Fruit fly (Drosophila melanogaster): ENCODE results near the gene Spase22-23.

Spase22-23 gene

dm6 chr3R:24193373-24193879 is 36.4 kb downstream of the Spase22-23 start, which contains the start of the genes SMC6 and CG6204:
Gene SMC6 (minus strand): TSS chr3R:24193423.
Gene CG6204 (plus strand): TSS chr3R:24193832.
- TF ChIP-seq noc (tag; optimal IDR thresholded peaks at IDR 0.05): peak; percentile 95

- no peak for TF ChIP-seq noc (tag; optimal IDR thresholded peaks at IDR 0.05)
Observed at dm6 chr3R:24188619-24189018, 41.2 kb downstream of the Spase22-23 start, which contains the start of gene CG5515. Gene CG5515 (minus strand): TSS chr3R:24188896.

- no peak for TF ChIP-seq noc (tag; optimal IDR thresholded peaks at IDR 0.05)
Observed at dm6 chr3R:24186188-24186587, 43.6 kb downstream of the Spase22-23 start, which contains the start of gene mora. Gene mora (plus strand): TSS chr3R:24186359.

All from whole organism, larva.